Fruit fly (Drosophila melanogaster): ENCODE results near the gene CG5664.

DNA sequence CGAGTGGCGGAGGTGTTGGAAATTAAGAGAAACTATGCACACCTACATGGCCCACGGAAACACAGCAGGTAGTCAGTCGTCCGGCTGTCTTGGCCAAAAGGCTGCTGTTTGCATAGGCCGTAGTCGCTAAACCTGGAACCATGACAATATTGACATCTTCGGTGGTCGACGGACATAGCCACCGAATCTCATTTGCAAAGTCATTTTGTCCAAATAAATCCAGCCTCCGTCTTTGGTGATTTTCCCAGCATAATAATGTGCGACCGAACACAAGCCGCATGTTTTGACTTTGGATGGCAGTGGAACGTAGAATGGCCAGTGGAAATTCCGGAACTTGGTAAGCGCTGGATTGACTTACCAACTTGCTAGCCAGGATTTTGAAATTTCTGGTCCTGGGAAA, 8.2 kb upstream of the CG5664 start:
- TF ChIP-seq CG11617 (GFP tag; optimal IDR thresholded peaks at IDR 0.05) (no peak), CG33017 (tag; optimal IDR thresholded peaks at IDR 0.05) (no peak), cic (GFP tag; optimal IDR thresholded peaks at IDR 0.05) (no peak), ovo (GFP tag; optimal IDR thresholded peaks at IDR 0.05) (no peak), pad (GFP tag; optimal IDR thresholded peaks at IDR 0.05) (no peak), CG7045 (GFP tag; optimal IDR thresholded peaks at IDR 0.05) (no peak), CG12768 (GFP tag; optimal IDR thresholded peaks at IDR 0.05) (no peak), CG14711 (tag; optimal IDR thresholded peaks at IDR 0.05) (no peak), Hr96 (GFP tag; optimal IDR thresholded peaks at IDR 0.05) (no peak)

All from whole organism, adult.